Fruit fly (Drosophila melanogaster) whole organism, embryonic: ENCODE measurements around the gene Ctr1B.
A peak's percentile ranks its signal among the peaks of the same experiment; 100 is the strongest.

Source experiments
- Aef1 ChIP-seq: fragments of 200-800 bp; sonication (Bioruptor generic); IDR thresholded peaks from 3 replicates; pipeline ENCODE4 v1.3.6; 2022; ENCODE audit warnings: missing biosample characterization, missing genetic modification characterization
- Atf3 ChIP-seq: fragments of 200-800 bp; sonication (Bioruptor generic); optimal IDR thresholded peaks from 3 replicates; lab custom pipeline; 2016; ENCODE audit warnings: missing biosample characterization, missing genetic modification characterization
- CG10321 ChIP-seq: fragments of 200-800 bp; sonication (Bioruptor generic); IDR thresholded peaks from 2 replicates; pipeline ENCODE4 v1.3.6; 2022; ENCODE audit warnings: missing biosample characterization, missing genetic modification characterization
- CG10366 ChIP-seq: fragments of 200-800 bp; sonication (Bioruptor generic); IDR thresholded peaks from 2 replicates; pipeline ENCODE4 v1.3.6; 2022; ENCODE audit warnings: missing biosample characterization, missing genetic modification characterization
- CG10543 ChIP-seq: fragments of 200-800 bp; sonication (Bioruptor generic); optimal IDR thresholded peaks from 3 replicates; lab custom pipeline; 2017; ENCODE audit warnings: missing biosample characterization, mild to moderate bottlenecking, missing genetic modification characterization, moderate library complexity
- CG11456 ChIP-seq: fragments of 200-800 bp; sonication (Bioruptor generic); IDR thresholded peaks from 3 replicates; pipeline ENCODE4 v1.3.6; 2022; ENCODE audit warnings: missing biosample characterization, missing genetic modification characterization
- CG12236 ChIP-seq: fragments of 200-800 bp; sonication (Bioruptor generic); optimal IDR thresholded peaks from 2 replicates; lab custom pipeline; 2016; ENCODE audit warnings: missing biosample characterization, missing genetic modification characterization
- CG12744 ChIP-seq: fragments of 200-800 bp; sonication (Bioruptor generic); optimal IDR thresholded peaks from 2 replicates; lab custom pipeline; 2016; ENCODE audit warnings: missing biosample characterization, missing genetic modification characterization
- CG12769 ChIP-seq: fragments of 200-800 bp; sonication (Bioruptor generic); optimal IDR thresholded peaks from 2 replicates; lab custom pipeline; 2019; ENCODE audit warnings: missing biosample characterization, mild to moderate bottlenecking, missing genetic modification characterization, moderate library complexity
- CG14441 ChIP-seq: fragments of 200-800 bp; sonication (Bioruptor generic); IDR thresholded peaks from 2 replicates; pipeline ENCODE4 v1.3.6; 2022; ENCODE audit warnings: missing biosample characterization, missing genetic modification characterization
- CG1647 ChIP-seq: fragments of 200-800 bp; sonication (Bioruptor generic); optimal IDR thresholded peaks from 3 replicates; lab custom pipeline; 2016; ENCODE audit warnings: missing biosample characterization, missing genetic modification characterization
- CG2202 ChIP-seq: fragments of 200-800 bp; sonication (Bioruptor generic); optimal IDR thresholded peaks from 2 replicates; lab custom pipeline; 2018; ENCODE audit warnings: missing biosample characterization, mild to moderate bottlenecking, missing genetic modification characterization
- CG2889 ChIP-seq: fragments of 200-800 bp; sonication (Bioruptor generic); IDR thresholded peaks from 3 replicates; pipeline ENCODE4 v1.3.6; 2022; ENCODE audit warnings: missing biosample characterization, missing genetic modification characterization
- CG3281 ChIP-seq: fragments of 200-800 bp; sonication (Bioruptor generic); optimal IDR thresholded peaks from 3 replicates; lab custom pipeline; 2017; ENCODE audit warnings: missing biosample characterization, mild to moderate bottlenecking, missing genetic modification characterization
- CG34224 ChIP-seq: fragments of 200-800 bp; sonication (Bioruptor generic); IDR thresholded peaks from 3 replicates; pipeline ENCODE4 v1.3.6; 2022; ENCODE audit warnings: missing biosample characterization, missing genetic modification characterization; ENCODE audit not compliant: partially characterized antibody
- CG6683 ChIP-seq: fragments of 200-800 bp; sonication (Bioruptor generic); optimal IDR thresholded peaks from 2 replicates; lab custom pipeline; 2017; ENCODE audit warnings: missing biosample characterization, mild to moderate bottlenecking, missing genetic modification characterization, missing genetic modification reagents
- CG6791 ChIP-seq: fragments of 200-800 bp; sonication (Bioruptor generic); IDR thresholded peaks from 3 replicates; pipeline ENCODE4 v1.3.6; 2022; ENCODE audit warnings: missing biosample characterization, missing genetic modification characterization; ENCODE audit not compliant: partially characterized antibody
- CG6813 ChIP-seq: fragments of 200-800 bp; sonication (Bioruptor generic); optimal IDR thresholded peaks from 2 replicates; lab custom pipeline; 2017; ENCODE audit warnings: missing biosample characterization, missing genetic modification characterization, mild to moderate bottlenecking, moderate library complexity, missing genetic modification reagents
- CG6854 ChIP-seq: fragments of 200-800 bp; sonication (Bioruptor generic); optimal IDR thresholded peaks from 3 replicates; lab custom pipeline; 2017; ENCODE audit warnings: missing biosample characterization, mild to moderate bottlenecking, missing genetic modification characterization
- CG8924 ChIP-seq: fragments of 200-800 bp; optimal IDR thresholded peaks from 3 replicates; lab custom pipeline; 2019; ENCODE audit warnings: missing biosample characterization, mild to moderate bottlenecking, missing genetic modification characterization, moderate library complexity
- Camta ChIP-seq: fragments of 200-800 bp; sonication (Bioruptor generic); optimal IDR thresholded peaks from 2 replicates; lab custom pipeline; 2016; ENCODE audit warnings: missing biosample characterization, missing genetic modification characterization
- CoRest ChIP-seq: fragments of 200-800 bp; sonication (Bioruptor generic); optimal IDR thresholded peaks from 3 replicates; lab custom pipeline; 2018; ENCODE audit warnings: missing biosample characterization, mild to moderate bottlenecking, missing genetic modification characterization, moderate library complexity
- Dad ChIP-seq: fragments of 200-800 bp; sonication (Bioruptor generic); optimal IDR thresholded peaks from 3 replicates; lab custom pipeline; 2016; ENCODE audit warnings: missing biosample characterization, missing genetic modification characterization
- Dref ChIP-seq: fragments of 200-800 bp; sonication (Bioruptor generic); IDR thresholded peaks from 2 replicates; pipeline ENCODE4 v1.3.6; 2022; ENCODE audit warnings: missing biosample characterization, missing genetic modification characterization
- Fer1 ChIP-seq: fragments of 200-800 bp; sonication (Bioruptor generic); optimal IDR thresholded peaks from 2 replicates; lab custom pipeline; 2017; ENCODE audit warnings: missing biosample characterization, mild to moderate bottlenecking, missing genetic modification characterization
- HmgD ChIP-seq: fragments of 200-800 bp; sonication (Bioruptor generic); optimal IDR thresholded peaks from 3 replicates; lab custom pipeline; 2016; ENCODE audit warnings: missing biosample characterization, missing genetic modification characterization
- HmgZ ChIP-seq: fragments of 200-800 bp; sonication (Bioruptor generic); optimal IDR thresholded peaks from 2 replicates; lab custom pipeline; 2018; ENCODE audit warnings: missing biosample characterization, mild to moderate bottlenecking, missing genetic modification characterization
- Hr3 ChIP-seq: fragments of 200-800 bp; sonication (Bioruptor generic); optimal IDR thresholded peaks from 3 replicates; lab custom pipeline; 2016; ENCODE audit warnings: missing biosample characterization, missing genetic modification characterization
- Jarid2 ChIP-seq: fragments of 200-800 bp; sonication (Bioruptor generic); optimal IDR thresholded peaks from 3 replicates; lab custom pipeline; 2017; ENCODE audit warnings: mild to moderate bottlenecking, missing biosample characterization, missing genetic modification reagents, missing genetic modification characterization
- Myb ChIP-seq: fragments of 200-800 bp; sonication (Bioruptor generic); optimal IDR thresholded peaks from 2 replicates; lab custom pipeline; 2016; ENCODE audit warnings: missing biosample characterization, missing genetic modification characterization
- NfI ChIP-seq: fragments of 200-800 bp; sonication (Bioruptor generic); optimal IDR thresholded peaks from 3 replicates; lab custom pipeline; 2018; ENCODE audit warnings: missing biosample characterization, mild to moderate bottlenecking, missing genetic modification characterization, moderate library complexity
- Sox102F ChIP-seq: fragments of 200-800 bp; sonication (Bioruptor generic); optimal IDR thresholded peaks from 2 replicates; lab custom pipeline; 2018; ENCODE audit warnings: missing biosample characterization, mild to moderate bottlenecking, missing genetic modification characterization, moderate library complexity
- Tbp ChIP-seq: fragments of >200 bp; optimal IDR thresholded peaks from 2 replicates; lab custom pipeline; 2018; ENCODE audit warnings: missing biosample characterization, missing genetic modification characterization
- aop ChIP-seq: fragments of 200-800 bp; sonication (Bioruptor generic); IDR thresholded peaks from 2 replicates; pipeline ENCODE4 v1.3.6; 2022; ENCODE audit warnings: missing biosample characterization, missing genetic modification characterization
- ap ChIP-seq: fragments of 200-800 bp; sonication (Bioruptor generic); IDR thresholded peaks from 2 replicates; pipeline ENCODE4 v1.3.6; 2022; ENCODE audit warnings: missing biosample characterization, missing genetic modification characterization
- bsh ChIP-seq, 2 experiments: fragments of 200-800 bp; sonication (Bioruptor generic); optimal IDR thresholded peaks; 2 replicates each; lab custom pipeline; 2017 to 2018; ENCODE audit warnings: mild to moderate bottlenecking in 2 of 2, missing biosample characterization in 2 of 2, missing genetic modification characterization in 2 of 2, moderate library complexity in 1 of 2
- btn ChIP-seq: fragments of 200-800 bp; sonication (Bioruptor generic); optimal IDR thresholded peaks from 2 replicates; lab custom pipeline; 2016; ENCODE audit warnings: missing biosample characterization, missing genetic modification characterization
- da ChIP-seq: fragments of 200-800 bp; sonication (Bioruptor generic); optimal IDR thresholded peaks from 2 replicates; lab custom pipeline; 2016; ENCODE audit warnings: missing biosample characterization, missing genetic modification characterization
- fu2 ChIP-seq: fragments of 200-800 bp; sonication (Bioruptor generic); optimal IDR thresholded peaks from 2 replicates; lab custom pipeline; 2016; ENCODE audit warnings: missing biosample characterization, missing genetic modification characterization
- grau ChIP-seq: fragments of 200-800 bp; optimal IDR thresholded peaks from 3 replicates; lab custom pipeline; 2019; ENCODE audit warnings: missing biosample characterization, mild to moderate bottlenecking, missing genetic modification characterization, moderate library complexity
- gro ChIP-seq: fragments of 200-800 bp; sonication (Bioruptor generic); optimal IDR thresholded peaks from 2 replicates; lab custom pipeline; 2016; ENCODE audit warnings: missing biosample characterization, missing genetic modification characterization
- her ChIP-seq: fragments of 200-800 bp; sonication (Bioruptor generic); optimal IDR thresholded peaks from 2 replicates; lab custom pipeline; 2016; ENCODE audit warnings: missing biosample characterization, missing genetic modification characterization
- jing ChIP-seq: fragments of 200-800 bp; sonication (Bioruptor generic); optimal IDR thresholded peaks from 2 replicates; lab custom pipeline; 2018; ENCODE audit warnings: missing biosample characterization, mild to moderate bottlenecking, missing genetic modification characterization
- knrl ChIP-seq: fragments of 200-800 bp; sonication (Bioruptor generic); IDR thresholded peaks from 3 replicates; pipeline ENCODE4 v1.3.6; 2022; ENCODE audit warnings: missing biosample characterization, missing genetic modification characterization; ENCODE audit not compliant: partially characterized antibody
- lov ChIP-seq, 2 experiments: fragments of 200-800 bp in 1 of 2; fragments of >200 bp in 1 of 2; sonication (Bioruptor generic) in 1 of 2; IDR thresholded peaks in 1 of 2; optimal IDR thresholded peaks in 1 of 2; 2 replicates in 1 of 2; 3 replicates in 1 of 2; pipeline versions ENCODE4 v1.3.6 to Lab custom; 2017 to 2022; ENCODE audit warnings: missing biosample characterization in 1 of 2, missing genetic modification characterization in 1 of 2
- onecut ChIP-seq: fragments of 200-800 bp; sonication (Bioruptor generic); IDR thresholded peaks from 2 replicates; pipeline ENCODE4 v1.3.6; 2022; ENCODE audit warnings: missing biosample characterization, missing genetic modification characterization
- p53 ChIP-seq: fragments of 200-800 bp; sonication (Bioruptor generic); optimal IDR thresholded peaks from 2 replicates; lab custom pipeline; 2016; ENCODE audit warnings: missing biosample characterization, missing genetic modification characterization
- pho ChIP-seq: fragments of 200-800 bp; sonication (Bioruptor generic); optimal IDR thresholded peaks from 2 replicates; lab custom pipeline; 2016; ENCODE audit warnings: missing biosample characterization, missing genetic modification characterization
- slbo ChIP-seq: fragments of 200-800 bp; sonication (Bioruptor generic); IDR thresholded peaks from 2 replicates; pipeline ENCODE4 v1.3.6; 2022; ENCODE audit warnings: missing biosample characterization, missing genetic modification characterization
- wor ChIP-seq: fragments of 200-800 bp; sonication (Bioruptor generic); IDR thresholded peaks from 2 replicates; pipeline ENCODE4 v1.3.6; 2022; ENCODE audit warnings: missing biosample characterization, missing genetic modification characterization

The Ctr1B gene

DNA sequence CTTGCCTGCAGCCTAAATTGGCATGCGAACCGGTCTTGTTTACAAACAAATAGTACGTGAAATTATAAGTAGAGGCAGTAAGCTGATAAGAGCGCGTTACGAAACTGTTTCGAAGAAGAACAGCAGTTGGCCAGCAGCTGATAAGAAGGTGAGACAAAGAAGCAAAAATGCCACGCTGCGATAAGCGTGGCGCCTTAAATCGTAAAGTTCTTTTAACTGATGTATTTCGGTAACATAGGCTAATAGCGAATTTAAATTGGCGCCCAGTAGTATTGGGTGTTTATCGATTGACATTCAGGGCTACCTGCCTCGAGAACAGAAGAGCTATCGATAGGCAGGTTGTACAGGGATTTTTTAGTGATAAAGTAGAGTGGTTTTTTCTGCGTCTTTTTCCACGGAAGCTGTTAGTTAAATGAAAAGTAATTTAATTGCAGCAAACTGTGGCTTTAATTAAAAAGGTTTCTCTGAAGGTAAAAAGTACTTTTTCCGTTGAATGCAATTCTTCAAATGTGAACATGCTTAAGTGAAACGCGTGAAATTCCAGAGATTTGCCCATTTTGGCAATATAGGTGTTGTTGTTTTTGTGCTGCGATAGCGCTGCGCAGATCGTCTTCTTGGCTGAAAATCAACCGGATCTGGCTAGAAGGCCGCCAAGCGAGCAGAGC is 39.3 kb downstream of the Ctr1B start, which contains the start of gene stck (continued):
- TF ChIP-seq CG6854 (GFP tag; lab: Kevin White, UChicago) (no peak), her (GFP tag; lab: Kevin White, UChicago) (no peak), Jarid2 (GFP tag; lab: Kevin White, UChicago) (no peak), CG3281 (GFP tag; lab: Kevin White, UChicago) (no peak), CG2202 (tag; lab: Kevin White, UChicago) (no peak), HmgZ (peak; percentile 14), Fer1 (no peak), Dad (GFP tag; lab: Kevin White, UChicago) (no peak), slbo (GFP tag; lab: Robert Waterston, UW) (no peak), p53 (GFP tag; lab: Kevin White, UChicago) (no peak), CG10321 (GFP tag; lab: Robert Waterston, UW) (no peak), CG10366 (GFP tag; lab: Robert Waterston, UW) (no peak), grau (tag; lab: Kevin White, UChicago) (no peak), CG6813 (GFP tag; lab: Kevin White, UChicago) (no peak), pho (GFP tag; lab: Kevin White, UChicago) (peak; percentile 7), jing (no peak), Sox102F (GFP tag; lab: Kevin White, UChicago) (no peak), Tbp (GFP tag; lab: Kevin White, UChicago) (no peak), CoRest (tag; lab: Kevin White, UChicago) (peak; percentile 44), Atf3 (GFP tag; lab: Kevin White, UChicago) (no peak), Hr3 (GFP tag; lab: Kevin White, UChicago) (no peak), fu2 (GFP tag; lab: Kevin White, UChicago) (peak; percentile 26), CG6683 (GFP tag; lab: Kevin White, UChicago) (no peak), da (no peak), CG10543 (peak; percentile 39), onecut (GFP tag; lab: Robert Waterston, UW) (no peak), CG2889 (GFP tag; lab: Robert Waterston, UW) (no peak), wor (GFP tag; lab: Robert Waterston, UW) (no peak), knrl (peak; percentile 58; the same call in 2 of the 3 replicates), Aef1 (GFP tag; lab: Robert Waterston, UW) (0 out of 3 replicates have a peak, but pooled peaks have one; percentile 30), HmgD (GFP tag; lab: Kevin White, UChicago) (no peak), gro (GFP tag; lab: Kevin White, UChicago) (peak; percentile 30), aop (GFP tag; lab: Robert Waterston, UW) (no peak), btn (GFP tag; lab: Kevin White, UChicago) (no peak), CG6791 (GFP tag; lab: Robert Waterston, UW) (peak; percentile 61; the same call in 2 of the 3 replicates), NfI (GFP tag; lab: Kevin White, UChicago) (no peak), CG12744 (no peak), ap (GFP tag; lab: Robert Waterston, UW) (no peak), CG12769 (tag; lab: Kevin White, UChicago) (no peak), bsh (GFP tag; optimal IDR thresholded peaks at IDR 0.05; lab: Kevin White, UChicago) (no peak), CG8924 (tag; lab: Kevin White, UChicago) (no peak), lov (optimal IDR thresholded peaks at IDR 0.05; lab: Kevin White, UChicago) (no peak), lov (GFP tag; IDR thresholded peaks at IDR 0.05; lab: Robert Waterston, UW) (no peak), CG11456 (GFP tag; lab: Robert Waterston, UW) (no peak), CG12236 (GFP tag; lab: Kevin White, UChicago) (no peak), CG14441 (GFP tag; lab: Robert Waterston, UW) (no peak), CG1647 (no peak), Myb (GFP tag; lab: Kevin White, UChicago) (peak; percentile 25), Dref (GFP tag; lab: Robert Waterston, UW) (peak; percentile 98), Camta (no peak), CG34224 (GFP tag; lab: Robert Waterston, UW) (peak; percentile 61)
